Fruit fly (Drosophila melanogaster): ENCODE measurements around the gene Ir64a.

Ir64a gene

dm6 chr3L:5382721-5383120 is at the start of gene Ir64a:
Ir64a (minus strand) TSS chr3L:5382821.
- TF ChIP-seq h (optimal IDR thresholded peaks at IDR 0.05) (no peak), insv (optimal IDR thresholded peaks at IDR 0.05) (no peak), Sin3A (optimal IDR thresholded peaks at IDR 0.05) (no peak), Myc (optimal IDR thresholded peaks at IDR 0.05) (no peak), psq (optimal IDR thresholded peaks at IDR 0.05) (no peak), ttk (optimal IDR thresholded peaks at IDR 0.05) (no peak)

- no peak for TF ChIP-seq h (optimal IDR thresholded peaks at IDR 0.05)
- no peak for TF ChIP-seq Myc (optimal IDR thresholded peaks at IDR 0.05)
- TF ChIP-seq insv (optimal IDR thresholded peaks at IDR 0.05) = no peak
Measured at dm6 chr3L:5423577-5424202, 41.1 kb upstream of the Ir64a start, which contains the start of gene DIP-delta. DIP-delta (plus strand) TSS chr3L:5424109.

- no peak for TF ChIP-seq Sin3A (optimal IDR thresholded peaks at IDR 0.05)
- no peak for TF ChIP-seq Myc (optimal IDR thresholded peaks at IDR 0.05)
- no peak for TF ChIP-seq insv (optimal IDR thresholded peaks at IDR 0.05)
- TF ChIP-seq ttk (optimal IDR thresholded peaks at IDR 0.05) = no peak
Measured at dm6 chr3L:5385762-5386161, 3.1 kb upstream of the Ir64a start.

dm6 chr3L:5372052-5372451 is 10.6 kb downstream of the Ir64a start:
- no peak for TF ChIP-seq psq (optimal IDR thresholded peaks at IDR 0.05)
- no peak for TF ChIP-seq insv (optimal IDR thresholded peaks at IDR 0.05)
- TF ChIP-seq Sin3A (optimal IDR thresholded peaks at IDR 0.05) = no peak
- no peak for TF ChIP-seq ttk (optimal IDR thresholded peaks at IDR 0.05)
- TF ChIP-seq h (optimal IDR thresholded peaks at IDR 0.05) = no peak
- TF ChIP-seq Myc (optimal IDR thresholded peaks at IDR 0.05) = no peak

dm6 chr3L:5367744-5368507 is 14.7 kb downstream of the Ir64a start, which contains the start of gene Pfdn4:
Pfdn4 (minus strand) TSS chr3L:5368008.
- TF ChIP-seq insv (optimal IDR thresholded peaks at IDR 0.05) (no peak), Myc (optimal IDR thresholded peaks at IDR 0.05) (no peak), ttk (optimal IDR thresholded peaks at IDR 0.05) (no peak), Sin3A (optimal IDR thresholded peaks at IDR 0.05) (no peak), psq (optimal IDR thresholded peaks at IDR 0.05) (no peak), h (optimal IDR thresholded peaks at IDR 0.05) (no peak)

- TF ChIP-seq Myc (optimal IDR thresholded peaks at IDR 0.05) (no peak), insv (optimal IDR thresholded peaks at IDR 0.05) (no peak), Sin3A (optimal IDR thresholded peaks at IDR 0.05) (no peak), ttk (optimal IDR thresholded peaks at IDR 0.05) (no peak), h (optimal IDR thresholded peaks at IDR 0.05) (no peak), psq (optimal IDR thresholded peaks at IDR 0.05) (no peak)
Measured at dm6 chr3L:5365880-5366507, 16.6 kb downstream of the Ir64a start, which contains the start of the genes Uev1A and Membrin. Uev1A (minus strand) TSS chr3L:5366225. Membrin (plus strand) TSS chr3L:5366455.

- TF ChIP-seq ttk (optimal IDR thresholded peaks at IDR 0.05) (no peak), Myc (optimal IDR thresholded peaks at IDR 0.05) (no peak)
Measured at dm6 chr3L:5365164-5365879, 17.3 kb downstream of the Ir64a start.

- no peak for TF ChIP-seq h (optimal IDR thresholded peaks at IDR 0.05)
- TF ChIP-seq ttk (optimal IDR thresholded peaks at IDR 0.05) = no peak
- no peak for TF ChIP-seq psq (optimal IDR thresholded peaks at IDR 0.05)
- TF ChIP-seq Myc (optimal IDR thresholded peaks at IDR 0.05) = no peak
- TF ChIP-seq insv (optimal IDR thresholded peaks at IDR 0.05) = no peak
- TF ChIP-seq Sin3A (optimal IDR thresholded peaks at IDR 0.05) = no peak
Measured at dm6 chr3L:5360039-5360988, 22.3 kb downstream of the Ir64a start, which contains the start of gene Cyt-c1. Cyt-c1 (plus strand) TSS chr3L:5360211.

- TF ChIP-seq h (optimal IDR thresholded peaks at IDR 0.05) (no peak), insv (optimal IDR thresholded peaks at IDR 0.05) (no peak), ttk (optimal IDR thresholded peaks at IDR 0.05) (no peak), Myc (optimal IDR thresholded peaks at IDR 0.05) (no peak), Sin3A (optimal IDR thresholded peaks at IDR 0.05) (no peak), psq (optimal IDR thresholded peaks at IDR 0.05) (no peak)
Measured at dm6 chr3L:5359208-5360003, 23.2 kb downstream of the Ir64a start, which contains the start of gene Klp64D. Klp64D (minus strand) TSS chr3L:5359392.
